Worm (Caenorhabditis elegans) whole organism, L1 larva: ENCODE results near the gene T04B8.5.
A peak's percentile ranks its signal among the peaks of the same experiment; 100 is the strongest.
"Not testable (repeated sequence)": the region's sequence is repeated elsewhere in the genome, so short reads cannot be mapped to it uniquely, and the experiment has no call there.

Experiments
- C04F5.9 ChIP-seq: sonication (generic microtip); optimal IDR thresholded peaks from 2 replicates; lab custom pipeline; 2016; ENCODE audit warnings: missing genetic modification characterization, missing compliant biosample characterization
- F16B12.6 ChIP-seq: fragments of 150-350 bp; optimal IDR thresholded peaks from 2 replicates; lab custom pipeline; 2014; ENCODE audit warnings: missing biosample characterization, missing genetic modification characterization
- alr-1 ChIP-seq: fragments of 200-800 bp; sonication (Bioruptor generic); optimal IDR thresholded peaks from 2 replicates; lab custom pipeline; 2018; ENCODE audit warnings: borderline replicate concordance, mild to moderate bottlenecking, missing genetic modification characterization, missing compliant biosample characterization
- ceh-8 ChIP-seq: fragments of 200-800 bp; sonication (Bioruptor generic); optimal IDR thresholded peaks from 2 replicates; lab custom pipeline; 2018; ENCODE audit warnings: mild to moderate bottlenecking, missing genetic modification characterization, moderate library complexity, missing compliant biosample characterization
- ceh-82 ChIP-seq, 3 experiments: fragments of 150-350 bp in 1 of 3; sonication (generic microtip) in 2 of 3; optimal IDR thresholded peaks; 2 replicates each; lab custom pipeline; 2014 to 2017; ENCODE audit warnings: missing biosample characterization in 3 of 3, missing genetic modification characterization in 3 of 3
- ces-1 ChIP-seq: fragments of 150-350 bp; optimal IDR thresholded peaks from 2 replicates; lab custom pipeline; 2014; ENCODE audit warnings: missing biosample characterization, missing genetic modification reagents, missing genetic modification characterization
- dpl-1 ChIP-seq, 3 experiments: fragments of 150-350 bp in 2 of 3; sonication (generic microtip) in 1 of 3; optimal IDR thresholded peaks; 2 replicates each; lab custom pipeline; 2014 to 2017; ENCODE audit warnings: missing biosample characterization in 3 of 3, missing genetic modification characterization in 3 of 3, missing genetic modification reagents in 3 of 3
- efl-1 ChIP-seq, 4 experiments: fragments of 150-350 bp; optimal IDR thresholded peaks in 3 of 4; peaks in 1 of 4; 1 replicate in 1 of 4; 2 replicates in 3 of 4; lab custom pipeline; 2014; ENCODE audit warnings: missing biosample characterization in 2 of 4, missing genetic modification characterization in 2 of 4, missing genetic modification reagents in 2 of 4
- efl-3 ChIP-seq: fragments of 200-800 bp; sonication (Bioruptor generic); optimal IDR thresholded peaks from 2 replicates; lab custom pipeline; 2018; ENCODE audit warnings: mild to moderate bottlenecking, missing genetic modification characterization, missing compliant biosample characterization
- egl-13 ChIP-seq: sonication (generic microtip); optimal IDR thresholded peaks from 2 replicates; lab custom pipeline; 2016; ENCODE audit warnings: missing genotype, missing genetic modification reagents, missing genetic modification characterization, missing compliant biosample characterization
- elt-2 ChIP-seq: sonication (generic microtip); optimal IDR thresholded peaks from 2 replicates; lab custom pipeline; 2016; ENCODE audit warnings: missing genetic modification characterization, mild to moderate bottlenecking, inconsistent platforms, missing compliant biosample characterization, missing genetic modification reagents
- fkh-10 ChIP-seq: sonication (generic microtip); optimal IDR thresholded peaks from 2 replicates; lab custom pipeline; 2017; ENCODE audit warnings: missing biosample characterization, missing genetic modification reagents, missing genetic modification characterization
- fkh-4 ChIP-seq: sonication (generic microtip); optimal IDR thresholded peaks from 2 replicates; lab custom pipeline; 2016; ENCODE audit warnings: missing compliant biosample characterization, missing genetic modification characterization, borderline replicate concordance
- fkh-8 ChIP-seq: sonication (generic microtip); optimal IDR thresholded peaks from 2 replicates; lab custom pipeline; 2016; ENCODE audit warnings: mild to moderate bottlenecking, missing genetic modification characterization, missing compliant biosample characterization
- fos-1 ChIP-seq: fragments of 150-350 bp; optimal IDR thresholded peaks from 2 replicates; lab custom pipeline; 2014; ENCODE audit warnings: missing biosample characterization, missing genetic modification characterization
- hlh-17 ChIP-seq: fragments of 200-800 bp; sonication (Bioruptor generic); optimal IDR thresholded peaks from 2 replicates; lab custom pipeline; 2018; ENCODE audit warnings: missing genetic modification characterization, mild to moderate bottlenecking, missing compliant biosample characterization, moderate library complexity, borderline replicate concordance
- hpl-2 ChIP-seq: fragments of 150-350 bp; optimal IDR thresholded peaks from 2 replicates; lab custom pipeline; 2014; ENCODE audit warnings: missing biosample characterization, missing genetic modification reagents, missing genetic modification characterization
- lin-13 ChIP-seq: fragments of 150-350 bp; optimal IDR thresholded peaks from 2 replicates; lab custom pipeline; 2014; ENCODE audit warnings: missing biosample characterization, missing genetic modification reagents, missing genetic modification characterization
- lin-14 ChIP-seq: fragments of 200-800 bp; sonication (Bioruptor generic); optimal IDR thresholded peaks from 2 replicates; lab custom pipeline; 2018; ENCODE audit warnings: mild to moderate bottlenecking, missing genetic modification characterization, moderate library complexity, missing compliant biosample characterization
- lin-15B ChIP-seq: fragments of 150-350 bp; sonication (generic microtip); optimal IDR thresholded peaks from 3 replicates; lab custom pipeline; 2014; ENCODE audit warnings: missing biosample characterization, missing genetic modification characterization
- lin-35 ChIP-seq, 2 experiments: fragments of 150-350 bp; optimal IDR thresholded peaks; 2 replicates each; lab custom pipeline; 2014; ENCODE audit warnings: missing biosample characterization in 2 of 2, missing genetic modification characterization in 2 of 2, missing genetic modification reagents in 2 of 2
- lsy-2 ChIP-seq, 2 experiments: fragments of 150-350 bp; optimal IDR thresholded peaks; 2 replicates each; lab custom pipeline; 2014; ENCODE audit warnings: missing biosample characterization in 2 of 2, missing genetic modification characterization in 2 of 2
- mdl-1 ChIP-seq, 2 experiments: fragments of 150-350 bp; optimal IDR thresholded peaks; 2 replicates each; lab custom pipeline; 2014 to 2017; ENCODE audit warnings: missing biosample characterization in 2 of 2, missing genetic modification characterization in 2 of 2, inconsistent platforms in 1 of 2
- mep-1 ChIP-seq: fragments of 150-350 bp; optimal IDR thresholded peaks from 2 replicates; lab custom pipeline; 2014; ENCODE audit warnings: missing biosample characterization, missing genetic modification characterization
- nhr-11 ChIP-seq: fragments of 150-350 bp; optimal IDR thresholded peaks from 2 replicates; lab custom pipeline; 2014; ENCODE audit warnings: missing biosample characterization, missing genetic modification characterization
- nhr-19 ChIP-seq: fragments of 200-800 bp; sonication (Bioruptor generic); conservative IDR thresholded peaks from 2 replicates; pipeline ENCODE4 v1.3.6; 2022; ENCODE audit warnings: missing genetic modification characterization, missing compliant biosample characterization
- nhr-20 ChIP-seq: sonication (generic microtip); optimal IDR thresholded peaks from 2 replicates; lab custom pipeline; 2016; ENCODE audit warnings: mild to moderate bottlenecking, missing genetic modification characterization, missing compliant biosample characterization
- nhr-237 ChIP-seq: fragments of 150-350 bp; optimal IDR thresholded peaks from 2 replicates; lab custom pipeline; 2014; ENCODE audit warnings: missing biosample characterization, missing genetic modification characterization
- nhr-28 ChIP-seq: fragments of 150-350 bp; optimal IDR thresholded peaks from 2 replicates; lab custom pipeline; 2014; ENCODE audit warnings: missing biosample characterization, missing genetic modification characterization
- nhr-77 ChIP-seq: fragments of 150-350 bp; optimal IDR thresholded peaks from 2 replicates; lab custom pipeline; 2014; ENCODE audit warnings: missing biosample characterization, missing genetic modification characterization
- nhr-90 ChIP-seq: sonication (generic microtip); optimal IDR thresholded peaks from 2 replicates; lab custom pipeline; 2016; ENCODE audit warnings: mild to moderate bottlenecking, missing genetic modification characterization, missing compliant biosample characterization; ENCODE audit not compliant: poor library complexity
- rnt-1 ChIP-seq: sonication (generic microtip); optimal IDR thresholded peaks from 2 replicates; lab custom pipeline; 2016; ENCODE audit warnings: mild to moderate bottlenecking, missing genetic modification characterization, moderate library complexity, missing compliant biosample characterization
- skn-1 ChIP-seq: fragments of 150-350 bp; optimal IDR thresholded peaks from 2 replicates; lab custom pipeline; 2014; ENCODE audit warnings: missing biosample characterization, missing genetic modification characterization
- sptf-1 ChIP-seq: fragments of 150-350 bp; optimal IDR thresholded peaks from 2 replicates; lab custom pipeline; 2014; ENCODE audit warnings: missing biosample characterization, missing genetic modification characterization
- swsn-7 ChIP-seq: sonication (generic microtip); optimal IDR thresholded peaks from 2 replicates; lab custom pipeline; 2016; ENCODE audit warnings: missing genetic modification characterization, missing compliant biosample characterization
- tlp-1 ChIP-seq: fragments of 150-350 bp; optimal IDR thresholded peaks from 2 replicates; lab custom pipeline; 2014; ENCODE audit warnings: missing biosample characterization, missing genetic modification characterization
- vab-15 ChIP-seq: sonication (generic microtip); optimal IDR thresholded peaks from 2 replicates; lab custom pipeline; 2017; ENCODE audit warnings: missing genotype, mild to moderate bottlenecking, missing genetic modification characterization, missing compliant biosample characterization
- xbp-1 ChIP-seq: sonication (generic microtip); optimal IDR thresholded peaks from 2 replicates; lab custom pipeline; 2016; ENCODE audit warnings: missing genetic modification characterization, missing compliant biosample characterization
- ztf-11 ChIP-seq, 2 experiments: sonication (generic microtip); optimal IDR thresholded peaks; 2 replicates each; lab custom pipeline; 2016 to 2017; ENCODE audit warnings: missing genetic modification characterization in 2 of 2, missing biosample characterization in 1 of 2, missing compliant biosample characterization in 1 of 2

Gene T04B8.5

ce11 chrII:622478-622877, 1.9 kb downstream of the T04B8.5 start:
- TF ChIP-seq skn-1 (tag; lab: Kevin White, UChicago) (peak; percentile 16), efl-1 (optimal IDR thresholded peaks at IDR 0.05; lab: Kevin White, UChicago) (peak; percentile 64 to 80), efl-1 (GFP tag; optimal IDR thresholded peaks at IDR 0.05 in 1 of 2; lab: Kevin White, UChicago) (peak; percentile 22 to 87), F16B12.6 (tag; lab: Kevin White, UChicago) (peak; percentile 6), fkh-8 (tag; lab: Kevin White, UChicago) (peak; percentile 13), fkh-10 (GFP tag; lab: Kevin White, UChicago) (no peak), ceh-82 (tag; optimal IDR thresholded peaks at IDR 0.05; lab: Kevin White, UChicago) (peak in 1 of 3 experiments; percentile 28), dpl-1 (GFP tag; optimal IDR thresholded peaks at IDR 0.05; lab: Kevin White, UChicago) (peak in 1 of 3 experiments; percentile 8), mdl-1 (tag; optimal IDR thresholded peaks at IDR 0.05; lab: Kevin White, UChicago) (no peak), xbp-1 (tag; lab: Kevin White, UChicago) (peak; percentile 28), ztf-11 (tag; optimal IDR thresholded peaks at IDR 0.05; lab: Kevin White, UChicago) (no peak), lin-13 (GFP tag; lab: Kevin White, UChicago) (peak; percentile 2), swsn-7 (tag; lab: Kevin White, UChicago) (peak; percentile 9), lsy-2 (tag; optimal IDR thresholded peaks at IDR 0.05; lab: Kevin White, UChicago) (peak in 1 of 2 experiments; percentile 8), C04F5.9 (tag; lab: Kevin White, UChicago) (no peak), lin-14 (GFP tag; lab: Kevin White, UChicago) (peak; percentile 66), rnt-1 (tag; lab: Kevin White, UChicago) (peak; percentile 54), ces-1 (no peak), nhr-237 (no peak), nhr-90 (tag; lab: Kevin White, UChicago) (no peak), lin-35 (GFP tag; optimal IDR thresholded peaks at IDR 0.05; lab: Kevin White, UChicago) (peak in 1 of 2 experiments; percentile 35)

ce11 chrII:621141-621540, 3.2 kb downstream of the T04B8.5 start:
- TF ChIP-seq elt-2 (peak; percentile 15), lin-35 (GFP tag; optimal IDR thresholded peaks at IDR 0.05; lab: Kevin White, UChicago) (peak in 1 of 2 experiments; percentile 18), lin-14 (GFP tag; lab: Kevin White, UChicago) (no peak)

DNA sequence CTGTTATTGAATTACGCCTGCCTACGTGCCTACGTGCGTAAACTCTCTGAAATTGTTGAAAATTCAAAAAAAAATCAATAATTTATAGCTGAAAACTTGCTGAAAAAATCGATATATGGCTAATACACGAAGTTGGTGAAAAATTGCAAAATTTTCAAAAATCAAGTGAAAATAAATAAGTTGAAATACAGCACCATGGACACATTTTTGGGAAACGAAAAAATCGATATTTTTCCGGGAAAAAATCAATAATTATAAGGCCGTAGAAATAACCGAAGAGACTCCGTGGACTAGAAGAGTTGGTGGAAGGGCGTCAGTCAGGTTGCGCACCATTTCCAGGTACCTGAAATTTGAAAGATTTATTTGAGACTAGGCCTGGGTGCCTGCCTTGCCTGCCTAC, 9.6 kb downstream of the T04B8.5 start:
- TF ChIP-seq efl-1 (optimal IDR thresholded peaks at IDR 0.05; lab: Kevin White, UChicago) (no peak), efl-1 (GFP tag; optimal IDR thresholded peaks at IDR 0.05 in 1 of 2; lab: Kevin White, UChicago) (no peak), fos-1 (tag; lab: Kevin White, UChicago) (no peak), sptf-1 (tag; lab: Kevin White, UChicago) (no peak), lin-15B (tag; lab: Kevin White, UChicago) (no peak), efl-3 (GFP tag; lab: Kevin White, UChicago) (no peak), fkh-4 (tag; lab: Kevin White, UChicago) (no peak), alr-1 (tag; lab: Kevin White, UChicago) (no peak), nhr-28 (tag; lab: Kevin White, UChicago) (no peak), nhr-11 (tag; lab: Kevin White, UChicago) (no peak), lin-14 (GFP tag; lab: Kevin White, UChicago) (no peak)

DNA sequence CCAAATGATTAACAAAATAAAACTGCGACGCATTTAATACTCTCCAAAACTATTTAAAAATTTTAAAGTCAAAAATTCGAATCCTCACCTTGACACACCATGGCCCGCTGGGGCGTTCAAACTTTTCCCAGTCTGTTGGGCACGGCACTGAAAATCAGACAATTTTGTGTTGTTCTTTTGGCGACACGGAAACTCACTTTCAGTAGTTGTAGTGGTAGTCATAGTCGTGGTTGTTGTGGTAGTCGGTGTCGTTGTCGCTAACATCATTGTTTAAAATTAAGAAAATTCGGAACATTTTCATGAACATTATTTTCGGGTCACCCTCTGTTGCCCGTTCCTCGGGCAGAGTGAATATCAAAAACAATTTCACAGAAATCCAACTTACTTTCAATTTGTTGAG, 12.0 kb downstream of the T04B8.5 start, which contains the start of gene clec-118:
TSS of gene clec-118 (minus strand) at position 101 of the 400 bp plus-strand sequence.
- not testable (repeated sequence) for TF ChIP-seq C04F5.9 (tag; lab: Kevin White, UChicago); nhr-11 (tag; lab: Kevin White, UChicago); tlp-1

- TF ChIP-seq egl-13 (tag; lab: Kevin White, UChicago), result no peak
- TF ChIP-seq nhr-20 (tag; lab: Kevin White, UChicago), result no peak
- TF ChIP-seq sptf-1 (tag; lab: Kevin White, UChicago), result no peak
- no peak for TF ChIP-seq hlh-17
- no peak for TF ChIP-seq mep-1 (tag; lab: Kevin White, UChicago)
- no peak for TF ChIP-seq ztf-11 (tag; optimal IDR thresholded peaks at IDR 0.05; lab: Kevin White, UChicago)
- no peak for TF ChIP-seq nhr-77 (tag; lab: Kevin White, UChicago)
- no peak for TF ChIP-seq vab-15 (tag; lab: Kevin White, UChicago)
- TF ChIP-seq hpl-2, result no peak
- no peak for TF ChIP-seq nhr-19 (GFP tag; lab: Robert Waterston, UW)
- no peak for TF ChIP-seq lsy-2 (tag; optimal IDR thresholded peaks at IDR 0.05; lab: Kevin White, UChicago)
- no peak for TF ChIP-seq ceh-8 (GFP tag; lab: Kevin White, UChicago)
- no peak for TF ChIP-seq fkh-10 (GFP tag; lab: Kevin White, UChicago)
Measured at ce11 chrII:608757-609156, 15.6 kb downstream of the T04B8.5 start, which contains the start of gene W04H10.1. TSS of gene W04H10.1 (plus strand) at chrII:609057.
